Worm (Caenorhabditis elegans) whole organism, L3 larva: ENCODE data around the gene str-61.

ENCODE experiments used
- R02D3.7 ChIP-seq: fragments of 150-350 bp; optimal IDR thresholded peaks from 2 replicates; lab custom pipeline; 2014; ENCODE audit warnings: missing biosample characterization, missing genetic modification characterization
- aly-2 ChIP-seq: fragments of 150-350 bp; optimal IDR thresholded peaks from 2 replicates; lab custom pipeline; 2014; ENCODE audit warnings: missing biosample characterization, missing genetic modification characterization
- ceh-16 ChIP-seq: sonication (generic microtip); optimal IDR thresholded peaks from 2 replicates; lab custom pipeline; 2017; ENCODE audit warnings: missing biosample characterization, missing genetic modification characterization
- egl-27 ChIP-seq: sonication (generic microtip); optimal IDR thresholded peaks from 4 replicates; lab custom pipeline; 2017; ENCODE audit warnings: missing biosample characterization, missing genetic modification reagents, missing genetic modification characterization
- elt-3 ChIP-seq, 3 experiments: fragments of 150-350 bp in 1 of 3; sonication (generic microtip) in 2 of 3; optimal IDR thresholded peaks; 2 replicates in 2 of 3; 4 replicates in 1 of 3; lab custom pipeline; 2014 to 2017; ENCODE audit warnings: missing biosample characterization in 3 of 3, missing genetic modification characterization in 3 of 3
- nhr-12 ChIP-seq: fragments of 150-350 bp; optimal IDR thresholded peaks from 2 replicates; lab custom pipeline; 2014; ENCODE audit warnings: missing biosample characterization, missing genetic modification characterization
- nhr-237 ChIP-seq: fragments of 150-350 bp; optimal IDR thresholded peaks from 2 replicates; lab custom pipeline; 2014; ENCODE audit warnings: missing biosample characterization, missing genetic modification characterization
- nhr-28 ChIP-seq: fragments of 150-350 bp; optimal IDR thresholded peaks from 2 replicates; lab custom pipeline; 2014; ENCODE audit warnings: missing biosample characterization, missing genetic modification characterization
- snpc-4 ChIP-seq: fragments of 150-350 bp; optimal IDR thresholded peaks from 2 replicates; lab custom pipeline; 2014; ENCODE audit warnings: missing biosample characterization, missing genetic modification characterization
- unc-62 ChIP-seq: fragments of 150-350 bp; sonication (generic microtip); optimal IDR thresholded peaks from 4 replicates; lab custom pipeline; 2014; ENCODE audit warnings: missing biosample characterization, missing genetic modification reagents, missing genetic modification characterization
- ztf-11 ChIP-seq: fragments of 150-350 bp; optimal IDR thresholded peaks from 2 replicates; lab custom pipeline; 2014; ENCODE audit warnings: missing biosample characterization, missing genetic modification characterization

DNA sequence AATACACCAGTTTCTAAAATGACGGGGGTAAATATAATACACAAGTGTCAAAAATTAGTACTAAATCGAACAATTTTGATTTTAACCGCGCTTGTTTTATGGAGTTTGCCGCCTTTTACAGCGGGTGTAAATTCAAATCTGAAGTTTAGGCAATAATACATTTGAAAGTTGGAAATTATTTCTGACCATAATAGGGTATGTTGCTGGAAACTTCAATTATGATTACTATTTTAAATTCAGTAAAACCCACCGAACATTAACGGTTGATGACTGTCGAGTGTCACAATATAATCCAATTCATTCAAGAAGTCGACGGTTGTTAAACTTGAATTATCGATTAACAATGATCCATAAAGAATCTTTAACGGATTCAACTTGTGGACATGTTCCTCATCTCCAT lies 42.7 kb upstream of the str-61 start:
- no peak for TF ChIP-seq nhr-237 (tag; lab: Kevin White, UChicago)
- no peak for TF ChIP-seq unc-62 (GFP tag; lab: Kevin White, UChicago)
- no peak for TF ChIP-seq ceh-16 (tag; lab: Kevin White, UChicago)
- TF ChIP-seq snpc-4 (tag; lab: Kevin White, UChicago), result no peak
- no peak for TF ChIP-seq aly-2 (tag; lab: Kevin White, UChicago)
- no peak for TF ChIP-seq R02D3.7 (tag; lab: Kevin White, UChicago)
- no peak for TF ChIP-seq elt-3 (tag; optimal IDR thresholded peaks at IDR 0.05; lab: Kevin White, UChicago)
- no peak for TF ChIP-seq nhr-28 (tag; lab: Kevin White, UChicago)
- TF ChIP-seq nhr-12 (tag; lab: Kevin White, UChicago), result no peak
- TF ChIP-seq ztf-11 (tag; lab: Kevin White, UChicago), result no peak
- TF ChIP-seq egl-27 (tag; lab: Kevin White, UChicago), result no peak
